Fruit fly (Drosophila melanogaster): Measurements from ENCODE around the gene Nbr.

Gene Nbr

dm6 chr2L:21163311-21163842 is 494 bp upstream of the Nbr start, which contains the start of gene Noc2 (continued):
- TF ChIP-seq Med (GFP tag) (peak; percentile 84), Fer1 (GFP tag; optimal IDR thresholded peaks at IDR 0.05) (peak; percentile 4), psq (GFP tag; optimal IDR thresholded peaks at IDR 0.05) (no peak), CG16815 (GFP tag; optimal IDR thresholded peaks at IDR 0.05) (no peak), Spps (tag; optimal IDR thresholded peaks at IDR 0.05) (no peak), CG15696 (tag; optimal IDR thresholded peaks at IDR 0.05) (peak; percentile 27), CG30020 (tag; optimal IDR thresholded peaks at IDR 0.05) (peak; percentile 45), CG1529 (GFP tag; optimal IDR thresholded peaks at IDR 0.05) (no peak), CG4730 (GFP tag; IDR thresholded peaks at IDR 0.05) (peak; percentile 20; the same call in 1 of the 2 replicates), unc-4 (GFP tag; IDR thresholded peaks at IDR 0.05; ENCODE audit: partially characterized antibody) (no peak), grn (GFP tag; optimal IDR thresholded peaks at IDR 0.05) (no peak), CG6654 (GFP tag; optimal IDR thresholded peaks at IDR 0.05) (peak; percentile 20), MBD-R2 (GFP tag; IDR thresholded peaks at IDR 0.05) (peak; percentile 63), crol (GFP tag; IDR thresholded peaks at IDR 0.05) (no peak), jumu (GFP tag; optimal IDR thresholded peaks at IDR 0.05) (peak; percentile 1), Rx (GFP tag; IDR thresholded peaks at IDR 0.05) (peak; percentile 72), dpn (GFP tag; optimal IDR thresholded peaks at IDR 0.05) (peak; percentile 34 to 42), cato (GFP tag; optimal IDR thresholded peaks at IDR 0.05; ENCODE audit: borderline replicate concordance) (no peak), CG12155 (GFP tag; optimal IDR thresholded peaks at IDR 0.05) (peak; percentile 4), pb (GFP tag; optimal IDR thresholded peaks at IDR 0.05) (no peak), sqz (GFP tag; optimal IDR thresholded peaks at IDR 0.05) (no peak), dmrt11E (tag; optimal IDR thresholded peaks at IDR 0.05) (peak; percentile 36), ara (GFP tag; IDR thresholded peaks at IDR 0.05) (no peak), CG11723 (GFP tag; optimal IDR thresholded peaks at IDR 0.05) (no peak), CHES-1-like (GFP tag; optimal IDR thresholded peaks at IDR 0.05) (peak; percentile 21), hb (GFP tag; IDR thresholded peaks at IDR 0.05; ENCODE audit: partially characterized antibody) (no peak), CG10147 (GFP tag; optimal IDR thresholded peaks at IDR 0.05) (no peak), H2.0 (GFP tag; IDR thresholded peaks at IDR 0.05) (peak; percentile 52; the same call in 1 of the 2 replicates), pfk (GFP tag; optimal IDR thresholded peaks at IDR 0.05) (no peak), CG6689 (GFP tag; IDR thresholded peaks at IDR 0.05) (peak; percentile 17; the same call in 1 of the 2 replicates), ap (GFP tag; IDR thresholded peaks at IDR 0.05) (0 out of 2 replicates have a peak, but pooled peaks have one; percentile 32), CG15269 (tag; optimal IDR thresholded peaks at IDR 0.05) (peak; percentile 35), Dek (tag; optimal IDR thresholded peaks at IDR 0.05) (no peak), Antp (GFP tag; optimal IDR thresholded peaks at IDR 0.05) (peak; percentile 37), CG10366 (GFP tag; IDR thresholded peaks at IDR 0.05) (peak; percentile 45), caup (GFP tag; optimal IDR thresholded peaks at IDR 0.05; ENCODE audit: severe bottlenecking) (no peak), zfh1 (GFP tag; IDR thresholded peaks at IDR 0.05) (peak; percentile 65; the same call in 2 of the 3 replicates), prd (optimal IDR thresholded peaks at IDR 0.05) (no peak), prd (GFP tag; IDR thresholded peaks at IDR 0.05) (peak; percentile 72), Vsx1 (GFP tag; optimal IDR thresholded peaks at IDR 0.05) (no peak), CG11696 (GFP tag; IDR thresholded peaks at IDR 0.05) (0 out of 2 replicates have a peak, but pooled peaks have one; percentile 39), Dfd (GFP tag; optimal IDR thresholded peaks at IDR 0.05) (no peak), CG1792 (GFP tag; optimal IDR thresholded peaks at IDR 0.05) (no peak), E2f2 (GFP tag; IDR thresholded peaks at IDR 0.05) (peak; percentile 41; the same call in 1 of the 2 replicates), kay (GFP tag; optimal IDR thresholded peaks at IDR 0.05) (no peak), Mes4 (GFP tag; optimal IDR thresholded peaks at IDR 0.05) (no peak), CG9876 (GFP tag; optimal IDR thresholded peaks at IDR 0.05) (no peak), gfzf (GFP tag; optimal IDR thresholded peaks at IDR 0.05) (no peak), CG7745 (tag; optimal IDR thresholded peaks at IDR 0.05) (no peak), Oli (tag; optimal IDR thresholded peaks at IDR 0.05) (peak; percentile 14), CG2875 (GFP tag; optimal IDR thresholded peaks at IDR 0.05) (no peak)
